Worm (Caenorhabditis elegans) whole organism, late embryonic: ENCODE results near the gene abhd-14.

Experiments used
- ama-1 ChIP-seq: fragments of 150-350 bp; optimal IDR thresholded peaks from 2 replicates; lab custom pipeline; 2014
- ceh-19 ChIP-seq: fragments of 200-800 bp; sonication (Bioruptor generic); optimal IDR thresholded peaks from 2 replicates; lab custom pipeline; 2018; ENCODE audit warnings: mild to moderate bottlenecking, missing genetic modification characterization, missing compliant biosample characterization
- elt-4 ChIP-seq: sonication (generic microtip); optimal IDR thresholded peaks from 2 replicates; lab custom pipeline; 2016; ENCODE audit warnings: missing genetic modification characterization, missing compliant biosample characterization
- nfya-1 ChIP-seq: sonication (generic microtip); optimal IDR thresholded peaks from 2 replicates; lab custom pipeline; 2017; ENCODE audit warnings: missing genetic modification characterization, mild to moderate bottlenecking, missing compliant biosample characterization, antibody characterized with exemption, moderate library complexity
- nhr-232 ChIP-seq: sonication (generic microtip); optimal IDR thresholded peaks from 2 replicates; lab custom pipeline; 2016; ENCODE audit warnings: missing genetic modification characterization, missing compliant biosample characterization

- no peak for TF ChIP-seq ama-1 (lab: Kevin White, UChicago)
- no peak for TF ChIP-seq nhr-232
- no peak for TF ChIP-seq nfya-1 (tag; lab: Kevin White, UChicago)
- TF ChIP-seq ceh-19: no peak
- TF ChIP-seq elt-4 (tag; lab: Kevin White, UChicago): no peak
These were observed 34.5 kb upstream of the abhd-14 start for ce11 chrIV:1064289-1064848.
